Fruit fly (Drosophila melanogaster) whole organism, pupa: Measurements from ENCODE around the gene CG32221.

Source experiments
- CG10348 ChIP-seq: fragments of 200-800 bp; sonication (Bioruptor generic); IDR thresholded peaks from 2 replicates; pipeline ENCODE4 v1.3.6; 2022; ENCODE audit warnings: missing biosample characterization, missing genetic modification characterization
- CG4496 ChIP-seq: fragments of 200-800 bp; sonication (Bioruptor generic); IDR thresholded peaks from 3 replicates; pipeline ENCODE4 v1.3.6; 2022; ENCODE audit warnings: missing biosample characterization, missing genetic modification characterization
- CG8159 ChIP-seq: fragments of 200-800 bp; sonication (Bioruptor generic); optimal IDR thresholded peaks from 3 replicates; lab custom pipeline; 2018; ENCODE audit warnings: missing biosample characterization, mild to moderate bottlenecking, missing genetic modification characterization, moderate library complexity
- CG9948 ChIP-seq: fragments of 200-800 bp; sonication (Bioruptor generic); optimal IDR thresholded peaks from 2 replicates; lab custom pipeline; 2018; ENCODE audit warnings: missing biosample characterization, mild to moderate bottlenecking, missing genetic modification characterization, moderate library complexity
- Ets98B ChIP-seq: fragments of 200-800 bp; sonication (Bioruptor generic); IDR thresholded peaks from 2 replicates; pipeline ENCODE4 v1.3.6; 2022; ENCODE audit warnings: missing biosample characterization, missing genetic modification characterization
- Pif1A ChIP-seq: fragments of 200-800 bp; sonication (Bioruptor generic); optimal IDR thresholded peaks from 3 replicates; lab custom pipeline; 2016; ENCODE audit warnings: missing biosample characterization, missing genetic modification characterization
- Snoo ChIP-seq: fragments of 200-800 bp; sonication (Bioruptor generic); optimal IDR thresholded peaks from 3 replicates; lab custom pipeline; 2017; ENCODE audit warnings: missing biosample characterization, mild to moderate bottlenecking, missing genetic modification characterization, inconsistent platforms
- gl ChIP-seq: fragments of 200-800 bp; sonication (Bioruptor generic); optimal IDR thresholded peaks from 2 replicates; lab custom pipeline; 2018; ENCODE audit warnings: missing biosample characterization, mild to moderate bottlenecking, missing genetic modification characterization

DNA sequence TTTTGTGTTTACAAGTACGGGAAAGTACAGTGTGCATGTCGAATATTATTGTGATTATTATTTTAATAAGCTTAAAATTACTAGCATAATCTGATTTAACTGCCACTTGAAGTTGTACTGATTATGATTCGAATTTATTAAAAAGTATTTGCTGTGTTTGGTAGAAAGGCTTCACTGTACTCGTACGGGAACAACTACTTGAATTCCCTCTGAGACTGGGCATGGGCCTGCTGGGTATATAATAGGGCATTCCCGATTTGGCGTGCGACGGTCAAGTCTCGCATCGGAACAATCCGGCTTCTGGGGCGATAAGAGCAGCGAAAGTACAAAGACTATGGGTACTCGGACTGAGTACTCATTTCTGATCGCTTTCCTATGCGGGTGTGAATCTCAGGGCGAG lies 35.2 kb downstream of the CG32221 start:
- TF ChIP-seq Snoo (tag; lab: Kevin White, UChicago) (no peak), CG4496 (GFP tag; lab: Robert Waterston, UW) (no peak), CG9948 (tag; lab: Kevin White, UChicago) (no peak), Pif1A (GFP tag; lab: Kevin White, UChicago) (peak; percentile 1), gl (tag; lab: Kevin White, UChicago) (peak; percentile 29), CG10348 (GFP tag; lab: Robert Waterston, UW) (no peak), CG8159 (no peak), Ets98B (GFP tag; lab: Robert Waterston, UW) (peak; percentile 31)
